Fruit fly (Drosophila melanogaster) whole organism, wandering third instar larva: ENCODE measurements around the gene PolrMT.

Source experiments
- N ChIP-seq: fragments of >200 bp; optimal IDR thresholded peaks from 2 replicates; lab custom pipeline; 2018; ENCODE audit warnings: missing biosample characterization, missing external identifiers, missing genetic modification characterization
- Rel ChIP-seq, 2 experiments: fragments of 200-800 bp; sonication (Bioruptor generic) in 1 of 2; optimal IDR thresholded peaks; 2 replicates in 1 of 2; 3 replicates in 1 of 2; lab custom pipeline; 2016 to 2019; ENCODE audit warnings: mild to moderate bottlenecking in 2 of 2, missing biosample characterization in 2 of 2, missing genetic modification characterization in 2 of 2, moderate library complexity in 1 of 2
- brk ChIP-seq: fragments of 200-800 bp; sonication (Bioruptor generic); optimal IDR thresholded peaks from 2 replicates; lab custom pipeline; 2016; ENCODE audit warnings: missing biosample characterization, mild to moderate bottlenecking, missing genetic modification characterization
- pan ChIP-seq: fragments of >200 bp; optimal IDR thresholded peaks from 2 replicates; lab custom pipeline; 2017
- psq ChIP-seq: fragments of 200-800 bp; sonication (Bioruptor generic); optimal IDR thresholded peaks from 3 replicates; lab custom pipeline; 2017; ENCODE audit warnings: missing biosample characterization, mild to moderate bottlenecking, missing genetic modification characterization, moderate library complexity
- sage ChIP-seq: fragments of 200-800 bp; sonication (Bioruptor generic); optimal IDR thresholded peaks from 2 replicates; lab custom pipeline; 2016; ENCODE audit warnings: missing biosample characterization, mild to moderate bottlenecking, missing genetic modification characterization
- usp ChIP-seq: fragments of >200 bp; optimal IDR thresholded peaks from 2 replicates; lab custom pipeline; 2017; ENCODE audit warnings: missing biosample characterization, missing genetic modification characterization

- TF ChIP-seq N (no peak), brk (GFP tag; lab: Kevin White, UChicago) (no peak), psq (no peak), Rel (GFP tag; optimal IDR thresholded peaks at IDR 0.05; lab: Kevin White, UChicago) (no peak), Rel (tag; optimal IDR thresholded peaks at IDR 0.05; lab: Kevin White, UChicago) (no peak), pan (no peak), usp (no peak), sage (GFP tag; lab: Kevin White, UChicago) (no peak)
These were observed 21.8 kb downstream of the PolrMT start for dm6 chr2L:1086312-1086906.
